Worm (Caenorhabditis elegans) whole organism, mixed stage, embryonic: Measurements from ENCODE around the gene srd-50.

ENCODE experiments used
- ceh-43 ChIP-seq: fragments of 200-800 bp; sonication (Bioruptor generic); optimal IDR thresholded peaks from 2 replicates; lab custom pipeline; 2018; ENCODE audit warnings: mild to moderate bottlenecking, missing genetic modification characterization, moderate library complexity, missing compliant biosample characterization
- nhr-237 ChIP-seq: fragments of 150-350 bp; optimal IDR thresholded peaks from 2 replicates; lab custom pipeline; 2014; ENCODE audit warnings: missing biosample characterization, missing genetic modification characterization
- pha-4 ChIP-seq: fragments of 150-350 bp; optimal IDR thresholded peaks from 2 replicates; lab custom pipeline; 2018; ENCODE audit warnings: missing biosample characterization, missing genetic modification reagents, missing genetic modification characterization
- sem-2 ChIP-seq: fragments of 200-800 bp; sonication (Bioruptor generic); optimal IDR thresholded peaks from 2 replicates; lab custom pipeline; 2018; ENCODE audit warnings: mild to moderate bottlenecking, missing genetic modification characterization, missing compliant biosample characterization
- sptf-1 ChIP-seq: sonication (generic microtip); optimal IDR thresholded peaks from 2 replicates; lab custom pipeline; 2017; ENCODE audit warnings: mild to moderate bottlenecking, missing genetic modification characterization, moderate library complexity, missing compliant biosample characterization
- unc-62 ChIP-seq: fragments of 150-350 bp; optimal IDR thresholded peaks from 2 replicates; lab custom pipeline; 2014; ENCODE audit warnings: missing biosample characterization, missing genetic modification reagents, missing genetic modification characterization

DNA sequence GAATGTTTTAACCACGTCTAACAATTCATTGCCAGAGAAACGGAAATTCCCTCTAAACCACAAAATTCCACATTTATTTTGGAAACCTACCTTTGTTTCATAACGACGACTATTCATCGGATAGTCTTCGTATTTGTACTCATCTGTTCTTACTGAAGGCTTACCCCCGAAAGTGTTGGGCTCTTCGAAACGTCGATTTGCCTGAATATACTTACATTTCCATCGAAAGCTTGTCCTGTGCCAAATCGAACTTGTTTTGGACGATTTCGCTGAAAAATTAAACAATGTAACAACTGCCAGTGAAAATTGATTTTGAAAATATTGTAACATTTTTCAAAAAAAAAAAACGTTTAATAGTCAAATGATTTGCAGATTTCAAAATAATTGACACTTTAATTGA, 19.1 kb downstream of the srd-50 start, which contains the start of gene F02D10.3:
- TF ChIP-seq sem-2 (GFP tag; lab: Kevin White, UChicago) (no peak), sptf-1 (tag; lab: Kevin White, UChicago) (no peak), unc-62 (GFP tag; lab: Kevin White, UChicago) (no peak), nhr-237 (tag; lab: Kevin White, UChicago) (no peak), ceh-43 (GFP tag; lab: Kevin White, UChicago) (no peak), pha-4 (tag; lab: Kevin White, UChicago) (no peak)
